Worm (Caenorhabditis elegans): ENCODE results near the gene ador-1.

ce11 chrII:12549613-12550012 is 46.9 kb upstream of the ador-1 start:
- no peak for TF ChIP-seq zag-1 (tag; optimal IDR thresholded peaks at IDR 0.05)
- TF ChIP-seq set-16 (GFP tag; IDR thresholded peaks at IDR 0.05) = no peak
- TF ChIP-seq rbr-2 (tag; optimal IDR thresholded peaks at IDR 0.05) = no peak
- TF ChIP-seq unc-130 (GFP tag; optimal IDR thresholded peaks at IDR 0.05) = no peak
- no peak for TF ChIP-seq ceh-82 (tag; optimal IDR thresholded peaks at IDR 0.05)
- TF ChIP-seq pqm-1 (tag; optimal IDR thresholded peaks at IDR 0.05) = no peak
- TF ChIP-seq zip-11 (GFP tag; IDR thresholded peaks at IDR 0.05) = no peak
- TF ChIP-seq nhr-48 (tag; optimal IDR thresholded peaks at IDR 0.05) = no peak
- no peak for TF ChIP-seq nhr-6 (tag; optimal IDR thresholded peaks at IDR 0.05)
- no peak for TF ChIP-seq tag-97 (GFP tag; IDR thresholded peaks at IDR 0.05)
- no peak for TF ChIP-seq dpl-1 (GFP tag; optimal IDR thresholded peaks at IDR 0.05)
- no peak for TF ChIP-seq spr-3 (GFP tag; optimal IDR thresholded peaks at IDR 0.05)
- no peak for TF ChIP-seq egl-27 (tag; optimal IDR thresholded peaks at IDR 0.05)

All from whole organism, L4 larva.